Fruit fly (Drosophila melanogaster): ENCODE measurements around the gene CG17672.

The CG17672 gene

dm6 chr3L:13036706-13037457 lies 8.1 kb downstream of the CG17672 start, which contains the start of gene Srrm1 (continued):
- TF ChIP-seq hbn (GFP tag; IDR thresholded peaks at IDR 0.05; ENCODE audit: partially characterized antibody) (peak; percentile 87), Fer2 (tag; optimal IDR thresholded peaks at IDR 0.05) (no peak), shn (GFP tag; optimal IDR thresholded peaks at IDR 0.05) (peak; percentile 45), CG1603 (tag; optimal IDR thresholded peaks at IDR 0.05) (peak; percentile 69), CG18764 (GFP tag; optimal IDR thresholded peaks at IDR 0.05) (peak; percentile 24), CG6175 (GFP tag; IDR thresholded peaks at IDR 0.05) (no peak), CG14860 (GFP tag; IDR thresholded peaks at IDR 0.05; ENCODE audit: partially characterized antibody) (peak; percentile 77), p53 (GFP tag; optimal IDR thresholded peaks at IDR 0.05) (peak; percentile 47), CG7745 (tag; optimal IDR thresholded peaks at IDR 0.05) (no peak), CG8944 (GFP tag; optimal IDR thresholded peaks at IDR 0.05) (peak; percentile 34), ind (GFP tag; optimal IDR thresholded peaks at IDR 0.05) (peak; percentile 41), CG18262 (tag; optimal IDR thresholded peaks at IDR 0.05) (peak; percentile 25), Dek (tag; optimal IDR thresholded peaks at IDR 0.05) (peak; percentile 19), Hsf (GFP tag; optimal IDR thresholded peaks at IDR 0.05) (peak; percentile 52), oc (tag; optimal IDR thresholded peaks at IDR 0.05) (peak; percentile 53), C15 (GFP tag; IDR thresholded peaks at IDR 0.05) (no peak), vvl (GFP tag; IDR thresholded peaks at IDR 0.05) (peak; percentile 69), Trl (optimal IDR thresholded peaks at IDR 0.05) (no peak), Trl (GFP tag; optimal IDR thresholded peaks at IDR 0.05) (peak; percentile 52), CG43689 (GFP tag; IDR thresholded peaks at IDR 0.05) (no peak), wor (GFP tag; IDR thresholded peaks at IDR 0.05) (no peak), Hr3 (GFP tag; optimal IDR thresholded peaks at IDR 0.05) (no peak), Hr51 (GFP tag; optimal IDR thresholded peaks at IDR 0.05) (peak in 1 of 2 experiments; percentile 48), ems (GFP tag; optimal IDR thresholded peaks at IDR 0.05) (peak; percentile 64), CG33213 (GFP tag; optimal IDR thresholded peaks at IDR 0.05) (peak; percentile 79), kni (GFP tag; optimal IDR thresholded peaks at IDR 0.05) (no peak), CTCF (GFP tag; optimal IDR thresholded peaks at IDR 0.05) (peak; percentile 67), crol (GFP tag; IDR thresholded peaks at IDR 0.05) (peak; percentile 82), eyg (GFP tag; optimal IDR thresholded peaks at IDR 0.05) (peak; percentile 1), CG10543 (GFP tag; optimal IDR thresholded peaks at IDR 0.05) (peak; percentile 31), E2f2 (GFP tag; IDR thresholded peaks at IDR 0.05) (peak; percentile 79), vnd (GFP tag; IDR thresholded peaks at IDR 0.05; ENCODE audit: partially characterized antibody) (peak; percentile 88), Taf1 (GFP tag; IDR thresholded peaks at IDR 0.05) (no peak), CG11398 (GFP tag; optimal IDR thresholded peaks at IDR 0.05) (no peak), CG9437 (GFP tag; optimal IDR thresholded peaks at IDR 0.05) (no peak), Max (GFP tag; optimal IDR thresholded peaks at IDR 0.05) (no peak), BEAF-32 (GFP tag; optimal IDR thresholded peaks at IDR 0.05) (peak; percentile 97), sd (tag; optimal IDR thresholded peaks at IDR 0.05) (no peak), gfzf (GFP tag; optimal IDR thresholded peaks at IDR 0.05) (peak; percentile 32), CG15479 (GFP tag; optimal IDR thresholded peaks at IDR 0.05) (no peak), Kr (GFP tag; optimal IDR thresholded peaks at IDR 0.05) (no peak), GATAe (GFP tag; conservative IDR thresholded peaks at IDR 0.05) (no peak), CG3838 (GFP tag; optimal IDR thresholded peaks at IDR 0.05) (no peak), pzg (GFP tag; optimal IDR thresholded peaks at IDR 0.05) (peak; percentile 92), CG13123 (GFP tag; optimal IDR thresholded peaks at IDR 0.05) (no peak), tna (GFP tag; IDR thresholded peaks at IDR 0.05; ENCODE audit: partially characterized antibody) (peak; percentile 85)

Data from whole organism, embryonic.